Fruit fly (Drosophila melanogaster): ENCODE data around the gene Cep97.

DNA sequence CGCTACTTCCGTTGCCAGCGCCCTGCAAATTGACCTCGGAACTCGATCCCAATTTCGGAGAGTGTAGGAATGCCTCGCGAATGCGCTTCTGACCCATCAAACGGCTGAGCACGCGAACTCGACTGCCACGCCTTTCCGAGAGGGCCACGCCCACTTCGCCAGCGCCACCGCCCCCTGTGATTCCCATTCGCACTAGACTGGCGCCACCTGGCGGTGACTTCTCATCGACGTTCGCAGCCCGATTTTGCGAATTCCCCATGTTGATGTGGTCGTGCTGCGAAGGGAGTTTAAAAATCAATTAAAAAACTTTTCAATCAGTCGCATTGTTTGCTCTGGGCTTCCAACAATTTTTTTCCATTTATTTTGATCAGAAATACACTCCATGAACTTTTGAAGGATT lies 25.8 kb downstream of the Cep97 start:
- TF ChIP-seq Pif1A (GFP tag; optimal IDR thresholded peaks at IDR 0.05) (no peak), Snoo (tag; optimal IDR thresholded peaks at IDR 0.05) (no peak), CG17806 (tag; optimal IDR thresholded peaks at IDR 0.05) (no peak), CG13204 (GFP tag; optimal IDR thresholded peaks at IDR 0.05) (no peak), Ets98B (GFP tag; IDR thresholded peaks at IDR 0.05) (no peak), CG32121 (GFP tag; IDR thresholded peaks at IDR 0.05) (no peak), EcR (GFP tag; optimal IDR thresholded peaks at IDR 0.05) (no peak), rn (GFP tag; IDR thresholded peaks at IDR 0.05) (no peak)
